Fruit fly (Drosophila melanogaster) whole organism, embryonic: ENCODE measurements around the gene nompC.
A peak's percentile ranks its signal among the peaks of the same experiment; 100 is the strongest.

Source experiments
- ATbp ChIP-seq: fragments of 200-800 bp; sonication (Bioruptor generic); optimal IDR thresholded peaks from 2 replicates; lab custom pipeline; 2017; ENCODE audit warnings: missing biosample characterization, mild to moderate bottlenecking, missing genetic modification characterization, missing genetic modification reagents
- Atf3 ChIP-seq: fragments of 200-800 bp; sonication (Bioruptor generic); optimal IDR thresholded peaks from 3 replicates; lab custom pipeline; 2016; ENCODE audit warnings: missing biosample characterization, missing genetic modification characterization
- B-H1 ChIP-seq: fragments of 200-800 bp; sonication (Bioruptor generic); IDR thresholded peaks from 3 replicates; pipeline ENCODE4 v1.3.6; 2022; ENCODE audit warnings: missing biosample characterization, missing genetic modification characterization
- CG10274 ChIP-seq: fragments of 200-800 bp; sonication (Bioruptor generic); optimal IDR thresholded peaks from 3 replicates; lab custom pipeline; 2017; ENCODE audit warnings: missing biosample characterization, mild to moderate bottlenecking, missing genetic modification characterization
- CG11695 ChIP-seq: fragments of 200-800 bp; sonication (Bioruptor generic); IDR thresholded peaks from 3 replicates; pipeline ENCODE4 v1.3.6; 2022; ENCODE audit warnings: missing biosample characterization, missing genetic modification characterization
- CG13424 ChIP-seq: fragments of 200-800 bp; sonication (Bioruptor generic); optimal IDR thresholded peaks from 2 replicates; lab custom pipeline; 2019; ENCODE audit warnings: missing biosample characterization, mild to moderate bottlenecking, missing genetic modification characterization, moderate library complexity
- CG14050 ChIP-seq: fragments of 200-800 bp; sonication (Bioruptor generic); IDR thresholded peaks from 3 replicates; pipeline ENCODE4 v1.3.6; 2022; ENCODE audit warnings: missing biosample characterization, missing genetic modification characterization
- CG14965 ChIP-seq: fragments of 200-800 bp; sonication (Bioruptor generic); optimal IDR thresholded peaks from 2 replicates; lab custom pipeline; 2016; ENCODE audit warnings: missing biosample characterization, missing genetic modification characterization, borderline replicate concordance
- CG15269 ChIP-seq: fragments of 200-800 bp; sonication (Bioruptor generic); optimal IDR thresholded peaks from 2 replicates; lab custom pipeline; 2018; ENCODE audit warnings: missing biosample characterization, mild to moderate bottlenecking, missing genetic modification characterization, moderate library complexity
- CG15514 ChIP-seq: fragments of 200-800 bp; sonication (Bioruptor generic); optimal IDR thresholded peaks from 3 replicates; lab custom pipeline; 2017; ENCODE audit warnings: missing biosample characterization, missing genetic modification characterization, mild to moderate bottlenecking, moderate library complexity, missing genetic modification reagents
- CG17186 ChIP-seq: fragments of 200-800 bp; sonication (Bioruptor generic); optimal IDR thresholded peaks from 3 replicates; lab custom pipeline; 2017; ENCODE audit warnings: missing biosample characterization, missing genetic modification reagents, missing genetic modification characterization
- CG2202 ChIP-seq: fragments of 200-800 bp; sonication (Bioruptor generic); optimal IDR thresholded peaks from 2 replicates; lab custom pipeline; 2018; ENCODE audit warnings: missing biosample characterization, mild to moderate bottlenecking, missing genetic modification characterization
- CG3407 ChIP-seq: fragments of 200-800 bp; sonication (Bioruptor generic); optimal IDR thresholded peaks from 2 replicates; lab custom pipeline; 2018; ENCODE audit warnings: missing biosample characterization, mild to moderate bottlenecking, missing genetic modification characterization
- CG34224 ChIP-seq: fragments of 200-800 bp; sonication (Bioruptor generic); IDR thresholded peaks from 3 replicates; pipeline ENCODE4 v1.3.6; 2022; ENCODE audit warnings: missing biosample characterization, missing genetic modification characterization; ENCODE audit not compliant: partially characterized antibody
- CG43689 ChIP-seq: fragments of 200-800 bp; sonication (Bioruptor generic); IDR thresholded peaks from 2 replicates; pipeline ENCODE4 v1.3.6; 2022; ENCODE audit warnings: missing biosample characterization, missing genetic modification characterization
- CG4404 ChIP-seq: fragments of 200-800 bp; sonication (Bioruptor generic); IDR thresholded peaks from 2 replicates; pipeline ENCODE4 v1.3.6; 2022; ENCODE audit warnings: missing biosample characterization, missing genetic modification characterization
- CG4854 ChIP-seq: fragments of 200-800 bp; sonication (Bioruptor generic); optimal IDR thresholded peaks from 2 replicates; lab custom pipeline; 2016; ENCODE audit warnings: missing biosample characterization, missing genetic modification characterization, inconsistent platforms
- CG7372 ChIP-seq: fragments of 200-800 bp; sonication (Bioruptor generic); IDR thresholded peaks from 2 replicates; pipeline ENCODE4 v1.3.6; 2022; ENCODE audit warnings: missing biosample characterization, missing genetic modification characterization
- CG8359 ChIP-seq: fragments of 200-800 bp; sonication (Bioruptor generic); optimal IDR thresholded peaks from 2 replicates; lab custom pipeline; 2017; ENCODE audit warnings: missing biosample characterization, mild to moderate bottlenecking, missing genetic modification characterization, borderline replicate concordance
- CHES-1-like ChIP-seq: fragments of 200-800 bp; sonication (Bioruptor generic); optimal IDR thresholded peaks from 2 replicates; lab custom pipeline; 2016; ENCODE audit warnings: missing biosample characterization, missing genetic modification characterization
- Camta ChIP-seq: fragments of 200-800 bp; sonication (Bioruptor generic); optimal IDR thresholded peaks from 2 replicates; lab custom pipeline; 2016; ENCODE audit warnings: missing biosample characterization, missing genetic modification characterization
- Chrac-16 ChIP-seq: fragments of 200-800 bp; sonication (Bioruptor generic); optimal IDR thresholded peaks from 3 replicates; lab custom pipeline; 2016; ENCODE audit warnings: missing biosample characterization, missing genetic modification characterization
- CoRest ChIP-seq: fragments of 200-800 bp; sonication (Bioruptor generic); optimal IDR thresholded peaks from 3 replicates; lab custom pipeline; 2018; ENCODE audit warnings: missing biosample characterization, mild to moderate bottlenecking, missing genetic modification characterization, moderate library complexity
- Dip3 ChIP-seq: fragments of 200-800 bp; sonication (Bioruptor generic); optimal IDR thresholded peaks from 3 replicates; lab custom pipeline; 2016; ENCODE audit warnings: missing biosample characterization, missing genetic modification characterization
- Ets65A ChIP-seq: fragments of 200-800 bp; sonication (Bioruptor generic); peaks from one replicate; lab custom pipeline; 2016; ENCODE audit warnings: missing biosample characterization, missing genetic modification characterization
- Gsc ChIP-seq: fragments of 200-800 bp; sonication (Bioruptor generic); IDR thresholded peaks from 2 replicates; pipeline ENCODE4 v1.3.6; 2022; ENCODE audit warnings: missing biosample characterization, missing genetic modification characterization
- Hmr ChIP-seq: fragments of 200-800 bp; sonication (Bioruptor generic); optimal IDR thresholded peaks from 3 replicates; lab custom pipeline; 2017; ENCODE audit warnings: mild to moderate bottlenecking, missing biosample characterization, missing genetic modification reagents, missing genetic modification characterization
- Mes4 ChIP-seq: fragments of 200-800 bp; sonication (Bioruptor generic); optimal IDR thresholded peaks from 2 replicates; lab custom pipeline; 2016; ENCODE audit warnings: missing biosample characterization, missing genetic modification characterization
- Scr ChIP-seq: fragments of 200-800 bp; sonication (Bioruptor generic); IDR thresholded peaks from 2 replicates; pipeline ENCODE4 v1.3.6; 2022; ENCODE audit warnings: missing biosample characterization, missing genetic modification characterization; ENCODE audit not compliant: partially characterized antibody
- Side ChIP-seq: fragments of 200-800 bp; sonication (Bioruptor generic); optimal IDR thresholded peaks from 2 replicates; lab custom pipeline; 2016; ENCODE audit warnings: missing biosample characterization, missing genetic modification characterization
- ab ChIP-seq: fragments of 200-800 bp; sonication (Bioruptor generic); optimal IDR thresholded peaks from 2 replicates; lab custom pipeline; 2016; ENCODE audit warnings: missing biosample characterization, missing genetic modification characterization
- ato ChIP-seq: fragments of 200-800 bp; sonication (Bioruptor generic); IDR thresholded peaks from 2 replicates; pipeline ENCODE4 v1.3.6; 2022; ENCODE audit warnings: missing biosample characterization, missing genetic modification characterization; ENCODE audit not compliant: partially characterized antibody
- cato ChIP-seq: fragments of 200-800 bp; sonication (Bioruptor generic); optimal IDR thresholded peaks from 2 replicates; lab custom pipeline; 2016; ENCODE audit warnings: missing biosample characterization, missing genetic modification characterization, borderline replicate concordance
- chinmo ChIP-seq: fragments of 200-800 bp; sonication (Bioruptor generic); IDR thresholded peaks from 4 replicates; pipeline ENCODE4 v1.3.6; 2022; ENCODE audit warnings: missing biosample characterization, missing genetic modification characterization; ENCODE audit not compliant: partially characterized antibody
- dati ChIP-seq: fragments of 200-800 bp; sonication (Bioruptor generic); IDR thresholded peaks from 2 replicates; pipeline ENCODE4 v1.3.6; 2022; ENCODE audit warnings: missing biosample characterization, missing genetic modification characterization
- dimm ChIP-seq: fragments of 200-800 bp; sonication (Bioruptor generic); IDR thresholded peaks from 2 replicates; pipeline ENCODE4 v1.3.6; 2022; ENCODE audit warnings: missing biosample characterization, missing genetic modification characterization
- fru ChIP-seq: fragments of >200 bp; optimal IDR thresholded peaks from 2 replicates; lab custom pipeline; 2017
- gce ChIP-seq: fragments of 200-800 bp; sonication (Bioruptor generic); IDR thresholded peaks from 3 replicates; pipeline ENCODE4 v1.3.6; 2022; ENCODE audit warnings: missing biosample characterization, missing genetic modification characterization
- gcm2 ChIP-seq: fragments of 200-800 bp; sonication (Bioruptor generic); optimal IDR thresholded peaks from 2 replicates; lab custom pipeline; 2016; ENCODE audit warnings: missing biosample characterization, missing genetic modification characterization
- hkb ChIP-seq, 2 experiments: fragments of 200-800 bp in 1 of 2; fragments of >200 bp in 1 of 2; sonication (Bioruptor generic) in 1 of 2; IDR thresholded peaks in 1 of 2; optimal IDR thresholded peaks in 1 of 2; 2 replicates each; pipeline versions ENCODE4 v1.3.6 to Lab custom; 2017 to 2022; ENCODE audit warnings: missing biosample characterization in 1 of 2, missing genetic modification characterization in 1 of 2
- prd ChIP-seq, 3 experiments: fragments of >200 bp in 2 of 3; fragments of 200-800 bp in 1 of 3; sonication (Bioruptor generic) in 1 of 3; optimal IDR thresholded peaks in 2 of 3; IDR thresholded peaks in 1 of 3; 2 replicates in 2 of 3; 3 replicates in 1 of 3; pipeline versions ENCODE4 v1.3.6 to Lab custom; 2017 to 2022; ENCODE audit warnings: missing biosample characterization in 1 of 3, missing genetic modification characterization in 1 of 3
- repo ChIP-seq: fragments of 200-800 bp; sonication (Bioruptor generic); optimal IDR thresholded peaks from 2 replicates; lab custom pipeline; 2016; ENCODE audit warnings: missing biosample characterization, missing genetic modification characterization
- schlank ChIP-seq: fragments of 200-800 bp; sonication (Bioruptor generic); optimal IDR thresholded peaks from 2 replicates; lab custom pipeline; 2018; ENCODE audit warnings: missing biosample characterization, mild to moderate bottlenecking, missing genetic modification characterization
- tap ChIP-seq: fragments of 200-800 bp; optimal IDR thresholded peaks from 3 replicates; lab custom pipeline; 2019; ENCODE audit warnings: missing biosample characterization, mild to moderate bottlenecking, missing genetic modification characterization, moderate library complexity
- tll ChIP-seq, 2 experiments: fragments of 200-800 bp in 1 of 2; fragments of >200 bp in 1 of 2; sonication (Bioruptor generic) in 1 of 2; optimal IDR thresholded peaks; 2 replicates each; lab custom pipeline; 2017 to 2019; ENCODE audit warnings: missing biosample characterization in 2 of 2, missing genetic modification characterization in 2 of 2, mild to moderate bottlenecking in 1 of 2, moderate library complexity in 1 of 2
- tx ChIP-seq: fragments of 200-800 bp; sonication (Bioruptor generic); optimal IDR thresholded peaks from 2 replicates; lab custom pipeline; 2016; ENCODE audit warnings: missing biosample characterization, missing genetic modification characterization
- vvl ChIP-seq: fragments of 200-800 bp; sonication (Bioruptor generic); IDR thresholded peaks from 2 replicates; pipeline ENCODE4 v1.3.6; 2022; ENCODE audit warnings: missing biosample characterization, missing genetic modification characterization
- zen ChIP-seq: fragments of 200-800 bp; sonication (Bioruptor generic); optimal IDR thresholded peaks from 3 replicates; lab custom pipeline; 2018; ENCODE audit warnings: missing biosample characterization, mild to moderate bottlenecking, missing genetic modification characterization, moderate library complexity

Gene nompC

dm6 chr2L:5342119-5342817 lies 3.7 kb upstream of the nompC start, which contains the start of gene Acsf2 (continued):
- TF ChIP-seq CG14050 (GFP tag; lab: Robert Waterston, UW) = peak; percentile 89
- peak; percentile 41 for TF ChIP-seq CG8359
- peak; percentile 70 for TF ChIP-seq Mes4 (GFP tag; lab: Kevin White, UChicago)
- peak; percentile 85 for TF ChIP-seq CG43689 (GFP tag; lab: Robert Waterston, UW)
- peak; percentile 77 for TF ChIP-seq Atf3 (GFP tag; lab: Kevin White, UChicago)
- peak; percentile 46 for TF ChIP-seq ab (GFP tag; lab: Kevin White, UChicago)
- TF ChIP-seq CG15269 (tag; lab: Kevin White, UChicago) = peak; percentile 98
- no peak for TF ChIP-seq CG2202 (tag; lab: Kevin White, UChicago)
- TF ChIP-seq Ets65A (GFP tag; lab: Kevin White, UChicago) = peak; percentile 98
- TF ChIP-seq Hmr (GFP tag; lab: Kevin White, UChicago) = peak; percentile 99
- TF ChIP-seq ATbp (GFP tag; lab: Kevin White, UChicago) = peak; percentile 60
- peak; percentile 98 for TF ChIP-seq CG7372 (GFP tag; lab: Robert Waterston, UW)
- peak; percentile 96 for TF ChIP-seq CG4404 (GFP tag; lab: Robert Waterston, UW)
- TF ChIP-seq schlank (tag; lab: Kevin White, UChicago) = peak; percentile 96
- peak; percentile 88 for TF ChIP-seq B-H1 (GFP tag; lab: Robert Waterston, UW)
- TF ChIP-seq CG17186 (GFP tag; lab: Kevin White, UChicago) = no peak
- TF ChIP-seq Dip3 (GFP tag; lab: Kevin White, UChicago) = peak; percentile 99
- TF ChIP-seq dimm = peak; percentile 76
- TF ChIP-seq CoRest (tag; lab: Kevin White, UChicago) = peak; percentile 98
- peak; percentile 74 for TF ChIP-seq cato (GFP tag; lab: Kevin White, UChicago)
- no peak for TF ChIP-seq prd (optimal IDR thresholded peaks at IDR 0.05; lab: Kevin White, UChicago)
- peak; percentile 96 for TF ChIP-seq prd (GFP tag; IDR thresholded peaks at IDR 0.05; lab: Robert Waterston, UW)
- TF ChIP-seq CG3407 (GFP tag; lab: Kevin White, UChicago) = peak; percentile 51
- peak; percentile 94 for TF ChIP-seq tx (GFP tag; lab: Kevin White, UChicago)
- no peak for TF ChIP-seq hkb (optimal IDR thresholded peaks at IDR 0.05; lab: Kevin White, UChicago)
- TF ChIP-seq hkb (GFP tag; IDR thresholded peaks at IDR 0.05; lab: Robert Waterston, UW) = peak; percentile 93
- TF ChIP-seq CG15514 (GFP tag; lab: Kevin White, UChicago) = peak; percentile 93
- peak; percentile 97 for TF ChIP-seq CG13424 (tag; lab: Kevin White, UChicago)
- TF ChIP-seq CG14965 = peak; percentile 41
- TF ChIP-seq CG34224 (GFP tag; lab: Robert Waterston, UW) = no peak
- peak; percentile 93 for TF ChIP-seq vvl (GFP tag; lab: Robert Waterston, UW)
- TF ChIP-seq gcm2 (GFP tag; lab: Kevin White, UChicago) = peak; percentile 63
- peak; percentile 79 for TF ChIP-seq repo (GFP tag; lab: Kevin White, UChicago)
- TF ChIP-seq dati (GFP tag; lab: Robert Waterston, UW) = no peak
- peak; percentile 81 for TF ChIP-seq tap (tag; lab: Kevin White, UChicago)
- peak; percentile 80 for TF ChIP-seq zen (tag; lab: Kevin White, UChicago)
- TF ChIP-seq CG11695 (GFP tag; lab: Robert Waterston, UW) = peak; percentile 97
- TF ChIP-seq Side (GFP tag; lab: Kevin White, UChicago) = peak; percentile 92
- TF ChIP-seq ato = no peak
- TF ChIP-seq Gsc = peak; percentile 57
- peak; percentile 92 for TF ChIP-seq CG4854 (GFP tag; lab: Kevin White, UChicago)
- peak; percentile 50; the same call in 1 of the 3 replicates for TF ChIP-seq gce (GFP tag; lab: Robert Waterston, UW)
- TF ChIP-seq Chrac-16 = peak; percentile 92
- TF ChIP-seq CG10274 (GFP tag; lab: Kevin White, UChicago) = peak; percentile 87
- no peak for TF ChIP-seq fru (lab: Kevin White, UChicago)
- TF ChIP-seq CHES-1-like (GFP tag; lab: Kevin White, UChicago) = peak; percentile 97
- TF ChIP-seq tll (GFP tag; optimal IDR thresholded peaks at IDR 0.05; lab: Kevin White, UChicago) = no peak
- peak; percentile 76; the same call in 1 of the 4 replicates for TF ChIP-seq chinmo (GFP tag; lab: Robert Waterston, UW)
- TF ChIP-seq Camta = peak; percentile 93
- TF ChIP-seq Scr (GFP tag; lab: Robert Waterston, UW) = no peak
